Worm (Caenorhabditis elegans): ENCODE data around the gene C02E7.10.

DNA sequence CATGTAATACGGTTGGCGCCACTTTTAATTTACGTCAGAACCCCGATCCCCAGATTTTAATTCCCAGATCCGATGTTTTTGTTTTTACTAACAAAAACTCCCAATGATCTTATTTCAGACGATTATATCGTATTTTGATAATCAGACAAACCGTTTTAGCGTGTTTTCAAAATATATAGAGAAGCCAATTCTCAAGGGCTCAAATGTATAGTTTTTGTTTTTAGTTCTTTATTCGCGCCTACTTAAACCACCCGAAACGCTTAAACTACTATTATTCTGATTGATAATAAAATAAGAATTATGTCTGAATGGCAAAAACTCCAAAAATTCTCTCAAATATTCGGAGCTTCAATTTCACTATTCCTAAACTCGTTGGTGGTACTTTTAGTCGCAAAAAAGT, 23.7 kb upstream of the C02E7.10 start, which contains the start of gene str-208:
- no peak for TF ChIP-seq nfya-2 (GFP tag; IDR thresholded peaks at IDR 0.05)
- TF ChIP-seq hrde-1 (tag; optimal IDR thresholded peaks at IDR 0.05; ENCODE audit: borderline replicate concordance): no peak
- TF ChIP-seq snpc-1.3 (tag; optimal IDR thresholded peaks at IDR 0.05; ENCODE audit: insufficient read depth): no peak
- TF ChIP-seq B0035.1 (tag; optimal IDR thresholded peaks at IDR 0.05): no peak
- no peak for TF ChIP-seq F10E7.11 (tag; optimal IDR thresholded peaks at IDR 0.05)
- TF ChIP-seq him-1 (tag; optimal IDR thresholded peaks at IDR 0.05): no peak
- TF ChIP-seq C17E4.6 (GFP tag; IDR thresholded peaks at IDR 0.05): no peak
- TF ChIP-seq Y56A3A.18 (GFP tag; IDR thresholded peaks at IDR 0.05): no peak
- no peak for TF ChIP-seq nhr-90 (tag; optimal IDR thresholded peaks at IDR 0.05)

Measured in whole organism, young adult.